Fruit fly (Drosophila melanogaster) whole organism, embryonic: ENCODE data around the gene Sqor.

Source experiments
- Aef1 ChIP-seq: fragments of 200-800 bp; sonication (Bioruptor generic); IDR thresholded peaks from 3 replicates; pipeline ENCODE4 v1.3.6; 2022; ENCODE audit warnings: missing biosample characterization, missing genetic modification characterization
- Awh ChIP-seq: fragments of 200-800 bp; sonication (Bioruptor generic); IDR thresholded peaks from 2 replicates; pipeline ENCODE4, ENCODE4 v1.3.6; 2022; ENCODE audit warnings: missing biosample characterization, missing genetic modification characterization
- CG10321 ChIP-seq: fragments of 200-800 bp; sonication (Bioruptor generic); IDR thresholded peaks from 2 replicates; pipeline ENCODE4 v1.3.6; 2022; ENCODE audit warnings: missing biosample characterization, missing genetic modification characterization
- CG10431 ChIP-seq: fragments of 200-800 bp; sonication (Bioruptor generic); optimal IDR thresholded peaks from 3 replicates; lab custom pipeline; 2018; ENCODE audit warnings: missing biosample characterization, mild to moderate bottlenecking, missing genetic modification characterization
- CG10462 ChIP-seq: fragments of 200-800 bp; sonication (Bioruptor generic); optimal IDR thresholded peaks from 2 replicates; lab custom pipeline; 2016; ENCODE audit warnings: missing biosample characterization, missing genetic modification characterization
- CG10654 ChIP-seq: fragments of 200-800 bp; sonication (Bioruptor generic); optimal IDR thresholded peaks from 2 replicates; lab custom pipeline; 2016; ENCODE audit warnings: missing biosample characterization, missing genetic modification characterization
- CG10959 ChIP-seq: fragments of 200-800 bp; sonication (Bioruptor generic); IDR thresholded peaks from 2 replicates; pipeline ENCODE4 v1.3.6; 2022; ENCODE audit warnings: missing biosample characterization, missing genetic modification characterization
- CG11247 ChIP-seq: fragments of 200-800 bp; sonication (Bioruptor generic); IDR thresholded peaks from 2 replicates; pipeline ENCODE4 v1.3.6; 2022; ENCODE audit warnings: missing biosample characterization, missing genetic modification characterization
- CG12299 ChIP-seq: fragments of 200-800 bp; sonication (Bioruptor generic); optimal IDR thresholded peaks from 2 replicates; lab custom pipeline; 2018; ENCODE audit warnings: missing biosample characterization, mild to moderate bottlenecking, missing genetic modification characterization
- CG12659 ChIP-seq: fragments of 200-800 bp; sonication (Bioruptor generic); optimal IDR thresholded peaks from 3 replicates; lab custom pipeline; 2017; ENCODE audit warnings: mild to moderate bottlenecking, missing biosample characterization, missing genetic modification reagents, missing genetic modification characterization
- CG12744 ChIP-seq: fragments of 200-800 bp; sonication (Bioruptor generic); optimal IDR thresholded peaks from 2 replicates; lab custom pipeline; 2016; ENCODE audit warnings: missing biosample characterization, missing genetic modification characterization
- CG1603 ChIP-seq: fragments of 200-800 bp; sonication (Bioruptor generic); optimal IDR thresholded peaks from 2 replicates; lab custom pipeline; 2019; ENCODE audit warnings: missing biosample characterization, mild to moderate bottlenecking, missing genetic modification characterization, moderate library complexity
- CG17385 ChIP-seq: fragments of 200-800 bp; sonication (Bioruptor generic); optimal IDR thresholded peaks from 3 replicates; lab custom pipeline; 2018; ENCODE audit warnings: missing biosample characterization, mild to moderate bottlenecking, missing genetic modification characterization
- CG18476 ChIP-seq: fragments of 200-800 bp; sonication (Bioruptor generic); optimal IDR thresholded peaks from 2 replicates; lab custom pipeline; 2016; ENCODE audit warnings: missing biosample characterization, mild to moderate bottlenecking, missing genetic modification characterization
- CG4617 ChIP-seq: fragments of 200-800 bp; sonication (Bioruptor generic); optimal IDR thresholded peaks from 3 replicates; lab custom pipeline; 2016; ENCODE audit warnings: missing biosample characterization, missing genetic modification characterization, borderline replicate concordance
- CG6654 ChIP-seq: fragments of 200-800 bp; sonication (Bioruptor generic); optimal IDR thresholded peaks from 2 replicates; lab custom pipeline; 2017; ENCODE audit warnings: missing biosample characterization, mild to moderate bottlenecking, missing genetic modification characterization
- CG6854 ChIP-seq: fragments of 200-800 bp; sonication (Bioruptor generic); optimal IDR thresholded peaks from 3 replicates; lab custom pipeline; 2017; ENCODE audit warnings: missing biosample characterization, mild to moderate bottlenecking, missing genetic modification characterization
- CG7839 ChIP-seq: fragments of 200-800 bp; sonication (Bioruptor generic); optimal IDR thresholded peaks from 3 replicates; lab custom pipeline; 2018; ENCODE audit warnings: missing biosample characterization, mild to moderate bottlenecking, missing genetic modification characterization, moderate library complexity
- CG7928 ChIP-seq: fragments of 200-800 bp; sonication (Bioruptor generic); optimal IDR thresholded peaks from 2 replicates; lab custom pipeline; 2017; ENCODE audit warnings: missing biosample characterization, mild to moderate bottlenecking, missing genetic modification characterization
- CG8478 ChIP-seq: fragments of >200 bp; optimal IDR thresholded peaks from 2 replicates; lab custom pipeline; 2018
- CG9215 ChIP-seq: fragments of 200-800 bp; sonication (Bioruptor generic); IDR thresholded peaks from 2 replicates; pipeline ENCODE4 v1.3.6; 2022; ENCODE audit warnings: missing biosample characterization, missing genetic modification characterization
- H2.0 ChIP-seq: fragments of 200-800 bp; sonication (Bioruptor generic); IDR thresholded peaks from 2 replicates; pipeline ENCODE4 v1.3.6; 2022; ENCODE audit warnings: missing biosample characterization, missing genetic modification characterization
- Hr78 ChIP-seq, 2 experiments: fragments of 200-800 bp in 1 of 2; fragments of >200 bp in 1 of 2; sonication (Bioruptor generic) in 1 of 2; optimal IDR thresholded peaks; 2 replicates each; lab custom pipeline; 2017 to 2019; ENCODE audit warnings: missing biosample characterization in 2 of 2, missing genetic modification characterization in 2 of 2, mild to moderate bottlenecking in 1 of 2, moderate library complexity in 1 of 2
- Meics ChIP-seq: fragments of 200-800 bp; sonication (Bioruptor generic); optimal IDR thresholded peaks from 2 replicates; lab custom pipeline; 2017; ENCODE audit warnings: missing biosample characterization, mild to moderate bottlenecking, missing genetic modification characterization
- Mrtf ChIP-seq: fragments of 200-800 bp; sonication (Bioruptor generic); IDR thresholded peaks from 3 replicates; pipeline ENCODE4 v1.3.6; 2022; ENCODE audit warnings: missing biosample characterization, missing genetic modification characterization
- NC2β ChIP-seq: fragments of 200-800 bp; sonication (Bioruptor generic); optimal IDR thresholded peaks from 2 replicates; lab custom pipeline; 2016; ENCODE audit warnings: missing biosample characterization, missing genetic modification characterization
- Optix ChIP-seq: fragments of 200-800 bp; sonication (Bioruptor generic); IDR thresholded peaks from 3 replicates; pipeline ENCODE4 v1.3.6; 2022; ENCODE audit warnings: missing biosample characterization, missing genetic modification characterization
- Poxn ChIP-seq: fragments of 200-800 bp; sonication (Bioruptor generic); IDR thresholded peaks from 2 replicates; pipeline ENCODE4 v1.3.6; 2022; ENCODE audit warnings: missing biosample characterization, missing genetic modification characterization
- Ravus ChIP-seq: fragments of 200-800 bp; sonication (Bioruptor generic); IDR thresholded peaks from 2 replicates; pipeline ENCODE4 v1.3.6; 2022; ENCODE audit warnings: missing biosample characterization, missing genetic modification characterization
- Tbp ChIP-seq: fragments of >200 bp; optimal IDR thresholded peaks from 2 replicates; lab custom pipeline; 2018; ENCODE audit warnings: missing biosample characterization, missing genetic modification characterization
- ab ChIP-seq: fragments of 200-800 bp; sonication (Bioruptor generic); optimal IDR thresholded peaks from 2 replicates; lab custom pipeline; 2016; ENCODE audit warnings: missing biosample characterization, missing genetic modification characterization
- abd-A ChIP-seq: fragments of 200-800 bp; sonication (Bioruptor generic); optimal IDR thresholded peaks from 3 replicates; lab custom pipeline; 2019; ENCODE audit warnings: missing biosample characterization, mild to moderate bottlenecking, missing genetic modification characterization, moderate library complexity
- aop ChIP-seq: fragments of 200-800 bp; sonication (Bioruptor generic); IDR thresholded peaks from 2 replicates; pipeline ENCODE4 v1.3.6; 2022; ENCODE audit warnings: missing biosample characterization, missing genetic modification characterization
- corto ChIP-seq: fragments of 200-800 bp; sonication (Bioruptor generic); optimal IDR thresholded peaks from 2 replicates; lab custom pipeline; 2016; ENCODE audit warnings: missing biosample characterization, mild to moderate bottlenecking, missing genetic modification characterization, moderate library complexity
- fru ChIP-seq: fragments of >200 bp; optimal IDR thresholded peaks from 2 replicates; lab custom pipeline; 2017
- ftz-f1 ChIP-seq: fragments of 200-800 bp; sonication (Bioruptor generic); optimal IDR thresholded peaks from 2 replicates; lab custom pipeline; 2016; ENCODE audit warnings: missing biosample characterization, missing genetic modification characterization
- gt ChIP-seq: fragments of 200-800 bp; sonication (Bioruptor generic); IDR thresholded peaks from 2 replicates; pipeline ENCODE4 v1.3.6; 2022; ENCODE audit warnings: missing biosample characterization, missing genetic modification characterization
- h ChIP-seq: fragments of >200 bp; optimal IDR thresholded peaks from 2 replicates; lab custom pipeline; 2017
- hth ChIP-seq: fragments of >200 bp; optimal IDR thresholded peaks from 2 replicates; lab custom pipeline; 2017; ENCODE audit warnings: inconsistent platforms
- inv ChIP-seq: fragments of 200-800 bp; sonication (Bioruptor generic); IDR thresholded peaks from 2 replicates; pipeline ENCODE4 v1.3.6; 2022; ENCODE audit warnings: missing biosample characterization, missing genetic modification characterization; ENCODE audit not compliant: partially characterized antibody
- nom ChIP-seq: fragments of 200-800 bp; sonication (Bioruptor generic); optimal IDR thresholded peaks from 2 replicates; lab custom pipeline; 2017; ENCODE audit warnings: missing biosample characterization, missing genetic modification characterization, mild to moderate bottlenecking, moderate library complexity, missing genetic modification reagents
- odd ChIP-seq: fragments of 200-800 bp; sonication (Bioruptor generic); optimal IDR thresholded peaks from 2 replicates; lab custom pipeline; 2017; ENCODE audit warnings: missing biosample characterization, mild to moderate bottlenecking, missing genetic modification characterization
- psq ChIP-seq: fragments of 200-800 bp; sonication (Bioruptor generic); optimal IDR thresholded peaks from 2 replicates; lab custom pipeline; 2017; ENCODE audit warnings: missing biosample characterization, missing genetic modification characterization
- rib ChIP-seq: fragments of 200-800 bp; sonication (Bioruptor generic); IDR thresholded peaks from 2 replicates; pipeline ENCODE4 v1.3.6; 2022; ENCODE audit warnings: missing biosample characterization, missing genetic modification characterization
- sd ChIP-seq: fragments of 200-800 bp; sonication (Bioruptor generic); optimal IDR thresholded peaks from 3 replicates; lab custom pipeline; 2018; ENCODE audit warnings: missing biosample characterization, mild to moderate bottlenecking, missing genetic modification characterization, moderate library complexity
- so ChIP-seq: fragments of 200-800 bp; sonication (Bioruptor generic); IDR thresholded peaks from 3 replicates; pipeline ENCODE4 v1.3.6; 2022; ENCODE audit warnings: missing biosample characterization, missing genetic modification characterization
- sob ChIP-seq: fragments of 200-800 bp; sonication (Bioruptor generic); IDR thresholded peaks from 2 replicates; pipeline ENCODE4 v1.3.6; 2022; ENCODE audit warnings: missing biosample characterization, missing genetic modification characterization
- sr ChIP-seq: fragments of 200-800 bp; sonication (Bioruptor generic); IDR thresholded peaks from 3 replicates; pipeline ENCODE4 v1.3.6; 2022; ENCODE audit warnings: missing biosample characterization, missing genetic modification characterization
- stwl ChIP-seq: fragments of 200-800 bp; sonication (Bioruptor generic); optimal IDR thresholded peaks from 3 replicates; lab custom pipeline; 2018; ENCODE audit warnings: missing biosample characterization, mild to moderate bottlenecking, missing genetic modification characterization, moderate library complexity
- tll ChIP-seq, 2 experiments: fragments of 200-800 bp in 1 of 2; fragments of >200 bp in 1 of 2; sonication (Bioruptor generic) in 1 of 2; optimal IDR thresholded peaks; 2 replicates each; lab custom pipeline; 2017 to 2019; ENCODE audit warnings: missing biosample characterization in 2 of 2, missing genetic modification characterization in 2 of 2, mild to moderate bottlenecking in 1 of 2, moderate library complexity in 1 of 2
- unc-4 ChIP-seq: fragments of 200-800 bp; sonication (Bioruptor generic); IDR thresholded peaks from 2 replicates; pipeline ENCODE4 v1.3.6; 2022; ENCODE audit warnings: missing biosample characterization, missing genetic modification characterization; ENCODE audit not compliant: partially characterized antibody
- vnd ChIP-seq: fragments of 200-800 bp; sonication (Bioruptor generic); IDR thresholded peaks from 3 replicates; pipeline ENCODE4 v1.3.6; 2022; ENCODE audit warnings: missing biosample characterization, missing genetic modification characterization; ENCODE audit not compliant: partially characterized antibody
- zen ChIP-seq: fragments of 200-800 bp; sonication (Bioruptor generic); optimal IDR thresholded peaks from 3 replicates; lab custom pipeline; 2018; ENCODE audit warnings: missing biosample characterization, mild to moderate bottlenecking, missing genetic modification characterization, moderate library complexity

Gene Sqor

DNA sequence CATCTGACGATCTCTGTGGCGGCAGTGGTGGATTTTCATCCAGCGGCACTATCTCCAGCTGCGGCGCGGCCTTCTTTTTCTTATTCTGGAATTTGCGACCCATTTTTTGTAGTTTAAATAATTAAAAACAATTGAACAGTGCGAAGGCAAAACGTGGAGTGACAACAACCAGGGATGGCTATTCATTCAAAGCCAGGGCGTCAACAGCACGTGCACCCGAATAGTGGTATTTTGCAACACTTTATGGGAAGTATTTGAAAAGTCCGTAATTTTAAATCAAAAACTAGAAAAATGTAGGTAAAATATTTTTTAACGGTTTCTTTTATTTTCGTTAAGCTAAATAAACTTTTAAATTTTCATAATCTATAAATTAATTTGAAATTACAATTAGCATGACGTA is 42.7 kb downstream of the Sqor start, which contains the start of gene CG11583 (continued):
- no peak for TF ChIP-seq tll (GFP tag; optimal IDR thresholded peaks at IDR 0.05; lab: Kevin White, UChicago)
- TF ChIP-seq Mrtf (GFP tag; lab: Robert Waterston, UW): no peak
- TF ChIP-seq CG10462 (GFP tag; lab: Kevin White, UChicago): no peak
- no peak for TF ChIP-seq h (lab: Kevin White, UChicago)
- peak; percentile 8 for TF ChIP-seq zen (tag; lab: Kevin White, UChicago)
- no peak for TF ChIP-seq Ravus (GFP tag; lab: Robert Waterston, UW)
- peak; percentile 63 for TF ChIP-seq CG12659 (GFP tag; lab: Kevin White, UChicago)
- TF ChIP-seq CG10959 (GFP tag; lab: Robert Waterston, UW): no peak
- TF ChIP-seq aop (GFP tag; lab: Robert Waterston, UW): no peak
- TF ChIP-seq corto: no peak
- TF ChIP-seq Tbp (GFP tag; lab: Kevin White, UChicago): no peak
- no peak for TF ChIP-seq CG12299 (tag; lab: Kevin White, UChicago)
- peak; percentile 57 for TF ChIP-seq NC2β (GFP tag; lab: Kevin White, UChicago)
- peak; percentile 61 for TF ChIP-seq CG4617
- TF ChIP-seq ab (GFP tag; lab: Kevin White, UChicago): no peak
- TF ChIP-seq CG8478 (lab: Kevin White, UChicago): no peak
- no peak for TF ChIP-seq CG9215 (GFP tag; lab: Robert Waterston, UW)
- no peak for TF ChIP-seq abd-A (tag; lab: Kevin White, UChicago)
- TF ChIP-seq CG7839 (tag; lab: Kevin White, UChicago): no peak
- no peak for TF ChIP-seq CG17385 (GFP tag; lab: Kevin White, UChicago)
- peak; percentile 64 for TF ChIP-seq CG1603 (tag; lab: Kevin White, UChicago)
- TF ChIP-seq sob (GFP tag; lab: Robert Waterston, UW): peak; percentile 70
- TF ChIP-seq sr (GFP tag; lab: Robert Waterston, UW): no peak
- no peak for TF ChIP-seq Aef1 (GFP tag; lab: Robert Waterston, UW)
- TF ChIP-seq unc-4 (GFP tag; lab: Robert Waterston, UW): no peak
- TF ChIP-seq CG10654 (GFP tag; lab: Kevin White, UChicago): no peak
- no peak for TF ChIP-seq CG18476 (GFP tag; lab: Kevin White, UChicago)
- TF ChIP-seq CG6654: no peak
- no peak for TF ChIP-seq CG10321 (GFP tag; lab: Robert Waterston, UW)
- TF ChIP-seq CG11247: peak; percentile 9; the same call in 1 of the 2 replicates
- no peak for TF ChIP-seq H2.0 (GFP tag; lab: Robert Waterston, UW)
- TF ChIP-seq CG7928: peak; percentile 99
- TF ChIP-seq CG10431 (GFP tag; lab: Kevin White, UChicago): no peak
- TF ChIP-seq psq: peak; percentile 3
- peak; percentile 14 for TF ChIP-seq nom (GFP tag; lab: Kevin White, UChicago)
- no peak for TF ChIP-seq Optix (GFP tag; lab: Robert Waterston, UW)
- peak; percentile 92 for TF ChIP-seq stwl (tag; lab: Kevin White, UChicago)
- no peak for TF ChIP-seq odd (GFP tag; lab: Kevin White, UChicago)
- no peak for TF ChIP-seq sd (tag; lab: Kevin White, UChicago)
- TF ChIP-seq inv (GFP tag; lab: Robert Waterston, UW): no peak
- no peak for TF ChIP-seq hth (lab: Kevin White, UChicago)
- TF ChIP-seq Poxn (GFP tag; lab: Robert Waterston, UW): no peak
- no peak for TF ChIP-seq Meics
- TF ChIP-seq so (GFP tag; lab: Robert Waterston, UW): no peak
- TF ChIP-seq Awh: no peak
- no peak for TF ChIP-seq CG6854
- no peak for TF ChIP-seq rib (GFP tag; lab: Robert Waterston, UW)
- TF ChIP-seq CG12744: peak; percentile 35
- no peak for TF ChIP-seq fru (lab: Kevin White, UChicago)
- TF ChIP-seq Hr78 (GFP tag; optimal IDR thresholded peaks at IDR 0.05; lab: Kevin White, UChicago): no peak
- TF ChIP-seq gt (GFP tag; lab: Robert Waterston, UW): no peak
- peak; percentile 48 for TF ChIP-seq ftz-f1 (GFP tag; lab: Kevin White, UChicago)
- no peak for TF ChIP-seq vnd
